Worm (Caenorhabditis elegans) whole organism, L4 larva: ENCODE measurements around the gene sra-4.

ENCODE experiments used
- ama-1 ChIP-seq: fragments of 150-350 bp; optimal IDR thresholded peaks from 2 replicates; lab custom pipeline; 2014; ENCODE audit warnings: inconsistent platforms, mixed read lengths
- daf-12 ChIP-seq: fragments of 150-350 bp; optimal IDR thresholded peaks from 2 replicates; lab custom pipeline; 2014; ENCODE audit warnings: missing biosample characterization, missing genetic modification reagents, missing genetic modification characterization

ce11 chrII:9575670-9576069 is 33.0 kb upstream of the sra-4 start, which contains the start of gene exc-7:
- TF ChIP-seq ama-1 (lab: Kevin White, UChicago) (no peak), daf-12 (tag; lab: Kevin White, UChicago) (no peak)
